Worm (Caenorhabditis elegans) whole organism, L2 larva: ENCODE data around the gene mec-12.

Experiments used
- F13H6.1 ChIP-seq: sonication (generic microtip); optimal IDR thresholded peaks from 2 replicates; lab custom pipeline; 2016; ENCODE audit warnings: missing genetic modification characterization, missing compliant biosample characterization
- aly-2 ChIP-seq: fragments of 150-350 bp; optimal IDR thresholded peaks from 2 replicates; lab custom pipeline; 2014; ENCODE audit warnings: missing biosample characterization, missing genetic modification characterization
- elt-1 ChIP-seq: fragments of 150-350 bp; optimal IDR thresholded peaks from 2 replicates; lab custom pipeline; 2014; ENCODE audit warnings: missing biosample characterization, missing genetic modification characterization
- fos-1 ChIP-seq: fragments of 150-350 bp; optimal IDR thresholded peaks from 2 replicates; lab custom pipeline; 2014; ENCODE audit warnings: missing biosample characterization, missing genetic modification characterization
- lin-13 ChIP-seq: fragments of 150-350 bp; optimal IDR thresholded peaks from 2 replicates; lab custom pipeline; 2014; ENCODE audit warnings: missing biosample characterization, missing genetic modification reagents, missing genetic modification characterization
- lsy-2 ChIP-seq, 2 experiments: fragments of 150-350 bp in 1 of 2; sonication (generic microtip) in 1 of 2; optimal IDR thresholded peaks; 2 replicates each; lab custom pipeline; 2014 to 2017; ENCODE audit warnings: missing biosample characterization in 2 of 2, missing genetic modification characterization in 2 of 2
- nhr-129 ChIP-seq: fragments of 150-350 bp; optimal IDR thresholded peaks from 2 replicates; lab custom pipeline; 2014; ENCODE audit warnings: missing biosample characterization, missing genetic modification characterization
- unc-39 ChIP-seq: fragments of 150-350 bp; optimal IDR thresholded peaks from 2 replicates; lab custom pipeline; 2014; ENCODE audit warnings: missing biosample characterization, missing genetic modification characterization
- ztf-4 ChIP-seq: fragments of 150-350 bp; optimal IDR thresholded peaks from 2 replicates; lab custom pipeline; 2014; ENCODE audit warnings: missing biosample characterization, missing genetic modification characterization

DNA sequence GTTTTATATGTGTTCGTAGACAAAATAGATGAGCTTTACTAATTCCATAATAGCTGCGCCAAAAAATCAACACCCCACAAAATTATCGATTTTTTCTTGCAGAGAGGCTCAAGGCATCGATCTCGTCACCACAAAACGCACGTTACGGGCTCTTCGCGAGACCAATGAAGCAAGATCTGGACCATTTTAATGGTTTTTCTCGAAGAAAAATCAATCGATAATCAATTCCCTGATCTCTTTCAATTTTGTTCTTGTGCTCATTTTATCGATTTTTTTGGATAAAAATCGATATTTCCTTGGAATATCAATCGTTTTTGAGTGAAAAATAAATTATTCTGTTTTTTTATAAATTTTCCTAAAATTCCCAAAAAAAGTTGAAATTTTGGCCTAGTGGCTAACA is 38.9 kb downstream of the mec-12 start:
- TF ChIP-seq unc-39 (no peak), fos-1 (tag; lab: Kevin White, UChicago) (no peak), nhr-129 (tag; lab: Kevin White, UChicago) (no peak), lsy-2 (tag; optimal IDR thresholded peaks at IDR 0.05; lab: Kevin White, UChicago) (no peak), lin-13 (GFP tag; lab: Kevin White, UChicago) (no peak), elt-1 (tag; lab: Kevin White, UChicago) (no peak), ztf-4 (tag; lab: Kevin White, UChicago) (no peak), F13H6.1 (tag; lab: Kevin White, UChicago) (no peak), aly-2 (tag; lab: Kevin White, UChicago) (no peak)
